Fruit fly (Drosophila melanogaster) whole organism: ENCODE measurements around the gene CG3097.

Source experiments
- CG8478 ChIP-seq: fragments of >200 bp; optimal IDR thresholded peaks from 2 replicates; lab custom pipeline; 2018; ENCODE audit warnings: inconsistent platforms
- Dll ChIP-seq: fragments of >200 bp; optimal IDR thresholded peaks from 2 replicates; lab custom pipeline; 2017
- EcR ChIP-seq, 2 experiments: fragments of >200 bp; optimal IDR thresholded peaks; 2 replicates each; lab custom pipeline; 2017; ENCODE audit warnings: missing biosample characterization in 2 of 2, missing genetic modification characterization in 2 of 2, missing genetic modification reagents in 2 of 2
- pan ChIP-seq: fragments of >200 bp; optimal IDR thresholded peaks from 2 replicates; lab custom pipeline; 2017
- psq ChIP-seq: fragments of >200 bp; optimal IDR thresholded peaks from 2 replicates; lab custom pipeline; 2017
- usp ChIP-seq: fragments of >200 bp; optimal IDR thresholded peaks from 2 replicates; lab custom pipeline; 2017; ENCODE audit warnings: missing biosample characterization, missing genetic modification characterization, mixed read lengths

The CG3097 gene

dm6 chrX:5783260-5784040 is 12.9 kb upstream of the CG3097 start:
- TF ChIP-seq usp (GFP tag; lab: Kevin White, UChicago): no peak
- no peak for TF ChIP-seq psq
- TF ChIP-seq EcR (GFP tag; optimal IDR thresholded peaks at IDR 0.05; lab: Kevin White, UChicago): no peak

- TF ChIP-seq pan (lab: Kevin White, UChicago): no peak
- TF ChIP-seq psq: no peak
- no peak for TF ChIP-seq CG8478 (lab: Kevin White, UChicago)
- no peak for TF ChIP-seq usp (GFP tag; lab: Kevin White, UChicago)
- TF ChIP-seq Dll (lab: Kevin White, UChicago): no peak
- no peak for TF ChIP-seq EcR (GFP tag; optimal IDR thresholded peaks at IDR 0.05; lab: Kevin White, UChicago)
These were observed 10.9 kb upstream of the CG3097 start, which contains the start of gene CG3108 for dm6 chrX:5781520-5781919. Gene CG3108, minus strand, starts transcription at chrX:5781620.

dm6 chrX:5776547-5776946 is 6.0 kb upstream of the CG3097 start, which contains the start of gene CG42264:
Gene CG42264, minus strand, starts transcription at chrX:5776647.
- no peak for TF ChIP-seq usp (GFP tag; lab: Kevin White, UChicago)
- no peak for TF ChIP-seq EcR (GFP tag; optimal IDR thresholded peaks at IDR 0.05; lab: Kevin White, UChicago)
- no peak for TF ChIP-seq psq
- TF ChIP-seq pan (lab: Kevin White, UChicago): no peak
- no peak for TF ChIP-seq Dll (lab: Kevin White, UChicago)
- no peak for TF ChIP-seq CG8478 (lab: Kevin White, UChicago)

dm6 chrX:5772409-5772808 is 1.8 kb upstream of the CG3097 start:
- TF ChIP-seq usp (GFP tag; lab: Kevin White, UChicago) (no peak), Dll (lab: Kevin White, UChicago) (no peak), EcR (GFP tag; optimal IDR thresholded peaks at IDR 0.05; lab: Kevin White, UChicago) (no peak), pan (lab: Kevin White, UChicago) (no peak), CG8478 (lab: Kevin White, UChicago) (no peak), psq (no peak)

dm6 chrX:5768602-5769251 is 1.9 kb downstream of the CG3097 start:
- no peak for TF ChIP-seq pan (lab: Kevin White, UChicago)
- TF ChIP-seq EcR (GFP tag; optimal IDR thresholded peaks at IDR 0.05; lab: Kevin White, UChicago): no peak

dm6 chrX:5766732-5767131 is 3.8 kb downstream of the CG3097 start:
- TF ChIP-seq usp (GFP tag; lab: Kevin White, UChicago): no peak
- no peak for TF ChIP-seq Dll (lab: Kevin White, UChicago)
- TF ChIP-seq EcR (GFP tag; optimal IDR thresholded peaks at IDR 0.05; lab: Kevin White, UChicago): no peak
- TF ChIP-seq pan (lab: Kevin White, UChicago): no peak
- TF ChIP-seq psq: no peak
- TF ChIP-seq CG8478 (lab: Kevin White, UChicago): no peak

dm6 chrX:5764001-5764892 is 6.3 kb downstream of the CG3097 start, which contains the start of the genes MAPk-Ak2 and CG42699:
Gene MAPk-Ak2, minus strand, starts transcription at chrX:5764203.
Gene CG42699, plus strand, starts transcription at chrX:5764553.
- TF ChIP-seq usp (GFP tag; lab: Kevin White, UChicago) (no peak), CG8478 (lab: Kevin White, UChicago) (no peak), pan (lab: Kevin White, UChicago) (no peak)

- TF ChIP-seq Dll (lab: Kevin White, UChicago) (no peak), EcR (GFP tag; optimal IDR thresholded peaks at IDR 0.05; lab: Kevin White, UChicago) (no peak), usp (GFP tag; lab: Kevin White, UChicago) (no peak), CG8478 (lab: Kevin White, UChicago) (no peak), psq (no peak)
These were observed 7.1 kb downstream of the CG3097 start for dm6 chrX:5763443-5764000.

dm6 chrX:5756146-5756545 is 14.4 kb downstream of the CG3097 start:
- TF ChIP-seq psq (no peak), pan (lab: Kevin White, UChicago) (no peak), CG8478 (lab: Kevin White, UChicago) (no peak), EcR (GFP tag; optimal IDR thresholded peaks at IDR 0.05; lab: Kevin White, UChicago) (no peak), Dll (lab: Kevin White, UChicago) (no peak), usp (GFP tag; lab: Kevin White, UChicago) (no peak)

- TF ChIP-seq usp (GFP tag; lab: Kevin White, UChicago) (no peak), Dll (lab: Kevin White, UChicago) (peak; percentile 77)
These were observed 15.4 kb downstream of the CG3097 start, which contains the start of the genes lin-52 and CG15771 for dm6 chrX:5754837-5755828. Gene lin-52, minus strand, starts transcription at chrX:5754958. Gene CG15771, plus strand, starts transcription at chrX:5755574.
